Worm (Caenorhabditis elegans) whole organism, midembryonic: ENCODE data around the gene R10H1.1.

Experiments used
- T22C8.4 ChIP-seq: fragments of 200-800 bp; sonication (Bioruptor generic); IDR thresholded peaks from 2 replicates; pipeline ENCODE4 v1.3.6; 2022; ENCODE audit warnings: missing genetic modification characterization, missing compliant biosample characterization
- cog-1 ChIP-seq: sonication (generic microtip); optimal IDR thresholded peaks from 2 replicates; lab custom pipeline; 2016; ENCODE audit warnings: missing genetic modification characterization, missing compliant biosample characterization
- klf-2 ChIP-seq: fragments of 200-800 bp; sonication (Bioruptor generic); conservative IDR thresholded peaks from 2 replicates; pipeline ENCODE4 v1.3.6; 2022; ENCODE audit warnings: missing genetic modification reagents, missing genetic modification characterization, missing compliant biosample characterization
- tab-1 ChIP-seq: fragments of 200-800 bp; sonication (Bioruptor generic); IDR thresholded peaks from 2 replicates; pipeline ENCODE4 v1.3.6; 2022; ENCODE audit warnings: missing genetic modification characterization, missing compliant biosample characterization

ce11 chrII:7534369-7534768, 40.1 kb downstream of the R10H1.1 start, which contains the start of gene wrt-10:
- TF ChIP-seq T22C8.4 (GFP tag; lab: Robert Waterston, UW) (no peak), klf-2 (no peak), cog-1 (no peak), tab-1 (GFP tag; lab: Robert Waterston, UW) (no peak)
